Worm (Caenorhabditis elegans): Measurements from ENCODE around the gene sel-10.

Gene sel-10

ce11 chrV:13789362-13789761 lies 29.8 kb upstream of the sel-10 start:
- TF ChIP-seq tbx-8 (GFP tag; optimal IDR thresholded peaks at IDR 0.05) (no peak), mls-2 (tag; optimal IDR thresholded peaks at IDR 0.05) (peak; percentile 85), elt-1 (tag; optimal IDR thresholded peaks at IDR 0.05; ENCODE audit: borderline replicate concordance, insufficient read depth) (no peak), flh-1 (GFP tag; optimal IDR thresholded peaks at IDR 0.05) (no peak), ces-1 (GFP tag; optimal IDR thresholded peaks at IDR 0.05) (peak; percentile 59), cnd-1 (tag; optimal IDR thresholded peaks at IDR 0.05) (peak; percentile 9), blmp-1 (tag; optimal IDR thresholded peaks at IDR 0.05) (no peak), bed-3 (GFP tag; optimal IDR thresholded peaks at IDR 0.05) (no peak), nhr-12 (tag; optimal IDR thresholded peaks at IDR 0.05) (no peak), lsy-2 (tag; optimal IDR thresholded peaks at IDR 0.05) (peak; percentile 75), ceh-43 (GFP tag; optimal IDR thresholded peaks at IDR 0.05) (peak; percentile 24), ztf-11 (tag; optimal IDR thresholded peaks at IDR 0.05) (no peak), nhr-2 (tag; optimal IDR thresholded peaks at IDR 0.05) (peak; percentile 93), lin-32 (GFP tag; optimal IDR thresholded peaks at IDR 0.05) (no peak), nhr-237 (tag; optimal IDR thresholded peaks at IDR 0.05) (peak; percentile 82), elt-3 (tag; optimal IDR thresholded peaks at IDR 0.05) (no peak), pha-4 (tag; optimal IDR thresholded peaks at IDR 0.05) (peak; percentile 97), snpc-4 (tag; optimal IDR thresholded peaks at IDR 0.05) (no peak), ham-2 (GFP tag; optimal IDR thresholded peaks at IDR 0.05) (no peak), unc-120 (tag; optimal IDR thresholded peaks at IDR 0.05; ENCODE audit: poor library complexity, severe bottlenecking) (peak; percentile 91), M03D4.4 (tag; optimal IDR thresholded peaks at IDR 0.05) (no peak), unc-39 (tag; optimal IDR thresholded peaks at IDR 0.05) (no peak), zip-8 (tag; optimal IDR thresholded peaks at IDR 0.05) (no peak), unc-62 (GFP tag; optimal IDR thresholded peaks at IDR 0.05) (peak; percentile 94), mep-1 (tag; optimal IDR thresholded peaks at IDR 0.05) (peak; percentile 81), ceh-83 (GFP tag; optimal IDR thresholded peaks at IDR 0.05) (no peak), lin-13 (tag; optimal IDR thresholded peaks at IDR 0.05) (peak; percentile 78), sem-2 (GFP tag; optimal IDR thresholded peaks at IDR 0.05) (no peak), drap-1 (GFP tag; optimal IDR thresholded peaks at IDR 0.05) (peak; percentile 43), sptf-1 (tag; optimal IDR thresholded peaks at IDR 0.05) (peak; percentile 38), mab-5 (tag; optimal IDR thresholded peaks at IDR 0.05) (no peak), nhr-76 (tag; optimal IDR thresholded peaks at IDR 0.05) (no peak), hlh-1 (tag; optimal IDR thresholded peaks at IDR 0.05) (peak; percentile 47), ceh-39 (tag; optimal IDR thresholded peaks at IDR 0.05) (peak; percentile 36)

ce11 chrV:13790117-13790516 lies 29.0 kb upstream of the sel-10 start:
- no peak for TF ChIP-seq ceh-39 (tag; optimal IDR thresholded peaks at IDR 0.05)
- no peak for TF ChIP-seq blmp-1 (tag; optimal IDR thresholded peaks at IDR 0.05)
- no peak for TF ChIP-seq elt-1 (tag; optimal IDR thresholded peaks at IDR 0.05; ENCODE audit: borderline replicate concordance, insufficient read depth)
- TF ChIP-seq tbx-8 (GFP tag; optimal IDR thresholded peaks at IDR 0.05), result no peak
- no peak for TF ChIP-seq zip-8 (tag; optimal IDR thresholded peaks at IDR 0.05)

- TF ChIP-seq cnd-1 (tag; optimal IDR thresholded peaks at IDR 0.05) (no peak), hlh-1 (tag; optimal IDR thresholded peaks at IDR 0.05) (no peak)
Measured at ce11 chrV:13790557-13790956, 28.6 kb upstream of the sel-10 start.

ce11 chrV:13794046-13794445 lies 25.1 kb upstream of the sel-10 start:
- no peak for TF ChIP-seq nhr-28 (tag; optimal IDR thresholded peaks at IDR 0.05)
- TF ChIP-seq mep-1 (tag; optimal IDR thresholded peaks at IDR 0.05), result no peak
- TF ChIP-seq snpc-4 (tag; optimal IDR thresholded peaks at IDR 0.05), result no peak
- no peak for TF ChIP-seq unc-62 (GFP tag; optimal IDR thresholded peaks at IDR 0.05)
- no peak for TF ChIP-seq M03D4.4 (tag; optimal IDR thresholded peaks at IDR 0.05)
- no peak for TF ChIP-seq cnd-1 (tag; optimal IDR thresholded peaks at IDR 0.05)
- no peak for TF ChIP-seq tbx-8 (GFP tag; optimal IDR thresholded peaks at IDR 0.05)
- TF ChIP-seq unc-120 (tag; optimal IDR thresholded peaks at IDR 0.05; ENCODE audit: poor library complexity, severe bottlenecking), result no peak
- TF ChIP-seq elt-1 (tag; optimal IDR thresholded peaks at IDR 0.05; ENCODE audit: borderline replicate concordance, insufficient read depth), result no peak
- TF ChIP-seq nhr-237 (tag; optimal IDR thresholded peaks at IDR 0.05), result no peak
- TF ChIP-seq ceh-39 (tag; optimal IDR thresholded peaks at IDR 0.05), result no peak
- no peak for TF ChIP-seq blmp-1 (tag; optimal IDR thresholded peaks at IDR 0.05)
- no peak for TF ChIP-seq ces-1 (GFP tag; optimal IDR thresholded peaks at IDR 0.05)
- TF ChIP-seq ztf-11 (tag; optimal IDR thresholded peaks at IDR 0.05), result no peak

All from whole organism, mixed stage, embryonic.